Worm (Caenorhabditis elegans) whole organism, midembryonic: ENCODE measurements around the gene W03H9.2.

Source experiments
- T22C8.4 ChIP-seq: fragments of 200-800 bp; sonication (Bioruptor generic); IDR thresholded peaks from 2 replicates; pipeline ENCODE4 v1.3.6; 2022; ENCODE audit warnings: missing genetic modification characterization, missing compliant biosample characterization
- cog-1 ChIP-seq: sonication (generic microtip); optimal IDR thresholded peaks from 2 replicates; lab custom pipeline; 2016; ENCODE audit warnings: missing genetic modification characterization, missing compliant biosample characterization
- flt-1 ChIP-seq: fragments of 200-800 bp; sonication (Bioruptor generic); IDR thresholded peaks from 2 replicates; pipeline ENCODE4 v1.3.6; 2022; ENCODE audit warnings: missing genetic modification characterization, missing compliant biosample characterization
- klf-2 ChIP-seq: fragments of 200-800 bp; sonication (Bioruptor generic); conservative IDR thresholded peaks from 2 replicates; pipeline ENCODE4 v1.3.6; 2022; ENCODE audit warnings: missing genetic modification reagents, missing genetic modification characterization, missing compliant biosample characterization
- med-1 ChIP-seq: sonication (generic microtip); optimal IDR thresholded peaks from 2 replicates; lab custom pipeline; 2017; ENCODE audit warnings: missing genetic modification characterization, mild to moderate bottlenecking, missing compliant biosample characterization, antibody characterized with exemption, missing genetic modification reagents; ENCODE audit not compliant: insufficient read depth
- ref-1 ChIP-seq: fragments of 200-800 bp; sonication (Bioruptor generic); conservative IDR thresholded peaks from 2 replicates; pipeline ENCODE4 v1.3.6; 2022; ENCODE audit warnings: missing genetic modification reagents, missing genetic modification characterization, missing compliant biosample characterization
- tab-1 ChIP-seq: fragments of 200-800 bp; sonication (Bioruptor generic); IDR thresholded peaks from 2 replicates; pipeline ENCODE4 v1.3.6; 2022; ENCODE audit warnings: missing genetic modification characterization, missing compliant biosample characterization
- ztf-23 ChIP-seq: fragments of 200-800 bp; sonication (Bioruptor generic); IDR thresholded peaks from 2 replicates; pipeline ENCODE4 v1.3.6; 2022; ENCODE audit warnings: missing genetic modification reagents, missing genetic modification characterization, missing compliant biosample characterization
- ztf-29 ChIP-seq: fragments of 200-800 bp; sonication (Bioruptor generic); IDR thresholded peaks from 2 replicates; pipeline ENCODE4 v1.3.6; 2022; ENCODE audit warnings: missing genetic modification reagents, missing genetic modification characterization, missing compliant biosample characterization

The W03H9.2 gene

ce11 chrII:14132733-14133132 is 10.9 kb downstream of the W03H9.2 start, which contains the start of gene algn-3:
Gene algn-3, minus strand, starts transcription at chrII:14132833.
- TF ChIP-seq T22C8.4 (GFP tag; lab: Robert Waterston, UW) (no peak), klf-2 (GFP tag; lab: Robert Waterston, UW) (no peak), cog-1 (tag; lab: Kevin White, UChicago) (no peak), ztf-29 (GFP tag; lab: Robert Waterston, UW) (no peak), tab-1 (GFP tag; lab: Robert Waterston, UW) (no peak), ref-1 (no peak), ztf-23 (GFP tag; lab: Robert Waterston, UW) (no peak), flt-1 (GFP tag; lab: Robert Waterston, UW) (no peak), med-1 (GFP tag; lab: Kevin White, UChicago) (no peak)

ce11 chrII:14129191-14129590 is 14.5 kb downstream of the W03H9.2 start:
- TF ChIP-seq ztf-23 (GFP tag; lab: Robert Waterston, UW) (no peak), T22C8.4 (GFP tag; lab: Robert Waterston, UW) (no peak), klf-2 (GFP tag; lab: Robert Waterston, UW) (no peak), cog-1 (tag; lab: Kevin White, UChicago) (no peak), ztf-29 (GFP tag; lab: Robert Waterston, UW) (no peak), flt-1 (GFP tag; lab: Robert Waterston, UW) (no peak), med-1 (GFP tag; lab: Kevin White, UChicago) (no peak), tab-1 (GFP tag; lab: Robert Waterston, UW) (no peak), ref-1 (no peak)

ce11 chrII:14126841-14127240 is 16.8 kb downstream of the W03H9.2 start, which contains the start of gene K09E4.3:
Gene K09E4.3, minus strand, starts transcription at chrII:14126941.
- TF ChIP-seq klf-2 (GFP tag; lab: Robert Waterston, UW) (no peak), ztf-23 (GFP tag; lab: Robert Waterston, UW) (no peak), cog-1 (tag; lab: Kevin White, UChicago) (no peak), T22C8.4 (GFP tag; lab: Robert Waterston, UW) (no peak), flt-1 (GFP tag; lab: Robert Waterston, UW) (no peak)

- TF ChIP-seq klf-2 (GFP tag; lab: Robert Waterston, UW), result no peak
- no peak for TF ChIP-seq ref-1
- no peak for TF ChIP-seq tab-1 (GFP tag; lab: Robert Waterston, UW)
- TF ChIP-seq T22C8.4 (GFP tag; lab: Robert Waterston, UW), result no peak
- no peak for TF ChIP-seq ztf-29 (GFP tag; lab: Robert Waterston, UW)
Observed at ce11 chrII:14122065-14122464, 21.6 kb downstream of the W03H9.2 start, which contains the start of gene K09E4.4. Gene K09E4.4, minus strand, starts transcription at chrII:14122165.

- TF ChIP-seq ztf-23 (GFP tag; lab: Robert Waterston, UW), result no peak
- TF ChIP-seq klf-2 (GFP tag; lab: Robert Waterston, UW), result no peak
- TF ChIP-seq cog-1 (tag; lab: Kevin White, UChicago), result no peak
- TF ChIP-seq flt-1 (GFP tag; lab: Robert Waterston, UW), result no peak
- TF ChIP-seq ref-1, result no peak
- no peak for TF ChIP-seq tab-1 (GFP tag; lab: Robert Waterston, UW)
- no peak for TF ChIP-seq T22C8.4 (GFP tag; lab: Robert Waterston, UW)
- TF ChIP-seq med-1 (GFP tag; lab: Kevin White, UChicago), result no peak
- no peak for TF ChIP-seq ztf-29 (GFP tag; lab: Robert Waterston, UW)
Observed at ce11 chrII:14118391-14118790, 25.3 kb downstream of the W03H9.2 start.

ce11 chrII:14112842-14113241 is 30.8 kb downstream of the W03H9.2 start:
- no peak for TF ChIP-seq tab-1 (GFP tag; lab: Robert Waterston, UW)
- TF ChIP-seq ref-1, result no peak
- no peak for TF ChIP-seq T22C8.4 (GFP tag; lab: Robert Waterston, UW)
- no peak for TF ChIP-seq cog-1 (tag; lab: Kevin White, UChicago)
- TF ChIP-seq ztf-23 (GFP tag; lab: Robert Waterston, UW), result no peak
- TF ChIP-seq ztf-29 (GFP tag; lab: Robert Waterston, UW), result no peak
- TF ChIP-seq flt-1 (GFP tag; lab: Robert Waterston, UW), result no peak
- TF ChIP-seq klf-2 (GFP tag; lab: Robert Waterston, UW), result no peak
- TF ChIP-seq med-1 (GFP tag; lab: Kevin White, UChicago), result no peak

- TF ChIP-seq klf-2 (GFP tag; lab: Robert Waterston, UW), result no peak
- TF ChIP-seq T22C8.4 (GFP tag; lab: Robert Waterston, UW), result no peak
- TF ChIP-seq flt-1 (GFP tag; lab: Robert Waterston, UW), result no peak
- no peak for TF ChIP-seq tab-1 (GFP tag; lab: Robert Waterston, UW)
- no peak for TF ChIP-seq ztf-23 (GFP tag; lab: Robert Waterston, UW)
- no peak for TF ChIP-seq med-1 (GFP tag; lab: Kevin White, UChicago)
- no peak for TF ChIP-seq cog-1 (tag; lab: Kevin White, UChicago)
- no peak for TF ChIP-seq ref-1
- TF ChIP-seq ztf-29 (GFP tag; lab: Robert Waterston, UW), result no peak
Observed at ce11 chrII:14109184-14109664, 34.4 kb downstream of the W03H9.2 start, which contains the start of gene cpg-7. Gene cpg-7, minus strand, starts transcription at chrII:14109234.

- no peak for TF ChIP-seq med-1 (GFP tag; lab: Kevin White, UChicago)
- no peak for TF ChIP-seq T22C8.4 (GFP tag; lab: Robert Waterston, UW)
- no peak for TF ChIP-seq klf-2 (GFP tag; lab: Robert Waterston, UW)
- no peak for TF ChIP-seq ztf-23 (GFP tag; lab: Robert Waterston, UW)
- TF ChIP-seq cog-1 (tag; lab: Kevin White, UChicago), result no peak
- no peak for TF ChIP-seq ztf-29 (GFP tag; lab: Robert Waterston, UW)
- no peak for TF ChIP-seq flt-1 (GFP tag; lab: Robert Waterston, UW)
- no peak for TF ChIP-seq ref-1
- TF ChIP-seq tab-1 (GFP tag; lab: Robert Waterston, UW), result no peak
Observed at ce11 chrII:14106164-14106563, 37.5 kb downstream of the W03H9.2 start.

- TF ChIP-seq ztf-23 (GFP tag; lab: Robert Waterston, UW) (no peak), klf-2 (GFP tag; lab: Robert Waterston, UW) (no peak), ref-1 (no peak), T22C8.4 (GFP tag; lab: Robert Waterston, UW) (no peak), med-1 (GFP tag; lab: Kevin White, UChicago) (no peak), tab-1 (GFP tag; lab: Robert Waterston, UW) (no peak)
Observed at ce11 chrII:14104470-14104869, 39.2 kb downstream of the W03H9.2 start, which contains the start of gene gur-4. Gene gur-4, plus strand, starts transcription at chrII:14104770.
